Worm (Caenorhabditis elegans): ENCODE results near the gene ugt-29.

The ugt-29 gene

ce11 chrV:738770-739169 is 39.4 kb upstream of the ugt-29 start, which contains the start of gene srj-24:
srj-24 (minus strand) TSS chrV:738870.
- TF ChIP-seq dmd-4 (tag; optimal IDR thresholded peaks at IDR 0.05; ENCODE audit: borderline replicate concordance): no peak
- no peak for TF ChIP-seq elt-4 (tag; optimal IDR thresholded peaks at IDR 0.05)
- TF ChIP-seq ceh-14 (tag; optimal IDR thresholded peaks at IDR 0.05): no peak
- no peak for TF ChIP-seq ama-1 (optimal IDR thresholded peaks at IDR 0.05)
- TF ChIP-seq pax-1 (tag; optimal IDR thresholded peaks at IDR 0.05): no peak
- no peak for TF ChIP-seq Y22D7AL.16 (tag; optimal IDR thresholded peaks at IDR 0.05)
- TF ChIP-seq sdc-2 (tag; optimal IDR thresholded peaks at IDR 0.05): no peak
- no peak for TF ChIP-seq pqm-1 (tag; optimal IDR thresholded peaks at IDR 0.05)
- no peak for TF ChIP-seq F13H6.1 (tag; optimal IDR thresholded peaks at IDR 0.05)
- TF ChIP-seq K02D7.2 (tag; optimal IDR thresholded peaks at IDR 0.05): no peak
- no peak for TF ChIP-seq ceh-19 (GFP tag; optimal IDR thresholded peaks at IDR 0.05)
- TF ChIP-seq fkh-6 (tag; optimal IDR thresholded peaks at IDR 0.05): no peak
- no peak for TF ChIP-seq hlh-6 (tag; optimal IDR thresholded peaks at IDR 0.05)

- TF ChIP-seq hlh-6 (tag; optimal IDR thresholded peaks at IDR 0.05): no peak
- no peak for TF ChIP-seq ceh-2 (tag; optimal IDR thresholded peaks at IDR 0.05)
- TF ChIP-seq C38D4.7 (GFP tag; optimal IDR thresholded peaks at IDR 0.05): no peak
Observed at ce11 chrV:736171-736570, 36.8 kb upstream of the ugt-29 start, which contains the start of gene srj-25. srj-25 (minus strand) TSS chrV:736271.

DNA sequence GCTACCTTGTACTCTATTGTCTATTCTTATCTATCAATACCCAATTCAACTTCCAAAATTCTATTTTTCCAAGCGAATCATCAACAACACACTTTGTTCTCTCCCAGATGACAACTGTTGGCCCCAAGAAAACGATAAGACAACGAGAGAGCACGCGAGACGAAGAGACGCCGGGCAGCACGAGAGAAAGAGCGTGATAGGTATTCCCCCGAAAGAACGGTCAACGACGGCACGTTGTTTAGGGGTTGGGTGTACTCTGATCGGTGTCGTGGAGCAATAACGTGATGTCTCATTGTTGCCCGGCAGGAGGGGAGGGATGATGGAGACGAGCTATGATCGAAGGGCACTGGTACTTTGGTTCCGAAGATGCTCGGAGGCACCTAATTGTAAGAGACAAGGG is 31.9 kb upstream of the ugt-29 start:
- TF ChIP-seq mec-3 (tag; optimal IDR thresholded peaks at IDR 0.05; ENCODE audit: borderline replicate concordance): no peak
- TF ChIP-seq lim-6 (tag; optimal IDR thresholded peaks at IDR 0.05): no peak
- no peak for TF ChIP-seq hlh-13 (GFP tag; optimal IDR thresholded peaks at IDR 0.05)
- no peak for TF ChIP-seq C08G9.2 (tag; optimal IDR thresholded peaks at IDR 0.05)
- TF ChIP-seq eyg-1 (tag; optimal IDR thresholded peaks at IDR 0.05): no peak
- TF ChIP-seq pax-1 (tag; optimal IDR thresholded peaks at IDR 0.05): no peak
- no peak for TF ChIP-seq ceh-6 (GFP tag; optimal IDR thresholded peaks at IDR 0.05)
- no peak for TF ChIP-seq ceh-2 (tag; optimal IDR thresholded peaks at IDR 0.05)
- TF ChIP-seq gmeb-2 (tag; optimal IDR thresholded peaks at IDR 0.05): no peak
- no peak for TF ChIP-seq ceh-22 (tag; optimal IDR thresholded peaks at IDR 0.05)
- TF ChIP-seq elt-2 (tag; optimal IDR thresholded peaks at IDR 0.05): peak; percentile 80
- peak; percentile 22 for TF ChIP-seq ceh-34 (tag; optimal IDR thresholded peaks at IDR 0.05)
- no peak for TF ChIP-seq Y22D7AL.16 (tag; optimal IDR thresholded peaks at IDR 0.05)
- peak; percentile 91 for TF ChIP-seq hlh-30 (tag; optimal IDR thresholded peaks at IDR 0.05; ENCODE audit: insufficient read depth)
- no peak for TF ChIP-seq ztf-16 (tag; optimal IDR thresholded peaks at IDR 0.05)
- TF ChIP-seq ceh-18 (tag; optimal IDR thresholded peaks at IDR 0.05): peak; percentile 94
- TF ChIP-seq F13H6.1 (tag; optimal IDR thresholded peaks at IDR 0.05): peak; percentile 49
- TF ChIP-seq rnt-1 (tag; optimal IDR thresholded peaks at IDR 0.05): peak; percentile 88
- TF ChIP-seq unc-86 (tag; optimal IDR thresholded peaks at IDR 0.05): no peak
- no peak for TF ChIP-seq odd-2 (tag; optimal IDR thresholded peaks at IDR 0.05)
- no peak for TF ChIP-seq ceh-31 (tag; optimal IDR thresholded peaks at IDR 0.05)
- no peak for TF ChIP-seq hlh-8 (tag; optimal IDR thresholded peaks at IDR 0.05)
- TF ChIP-seq syd-9 (tag; optimal IDR thresholded peaks at IDR 0.05): peak; percentile 17
- TF ChIP-seq dve-1 (tag; optimal IDR thresholded peaks at IDR 0.05): peak; percentile 5
- TF ChIP-seq ceh-14 (tag; optimal IDR thresholded peaks at IDR 0.05): no peak
- TF ChIP-seq sox-4 (tag; optimal IDR thresholded peaks at IDR 0.05): no peak
- peak; percentile 78 for TF ChIP-seq nfya-1 (tag; optimal IDR thresholded peaks at IDR 0.05)
- TF ChIP-seq pag-3 (tag; optimal IDR thresholded peaks at IDR 0.05; ENCODE audit: borderline replicate concordance): no peak
- no peak for TF ChIP-seq madf-2 (tag; optimal IDR thresholded peaks at IDR 0.05)
- TF ChIP-seq ceh-9 (tag; optimal IDR thresholded peaks at IDR 0.05): no peak
- TF ChIP-seq tbx-2 (tag; optimal IDR thresholded peaks at IDR 0.05): peak; percentile 66
- no peak for TF ChIP-seq T23F11.4 (GFP tag; optimal IDR thresholded peaks at IDR 0.05)
- TF ChIP-seq fax-1 (tag; optimal IDR thresholded peaks at IDR 0.05): no peak
- no peak for TF ChIP-seq K02D7.2 (tag; optimal IDR thresholded peaks at IDR 0.05)
- peak; percentile 83 for TF ChIP-seq pqm-1 (tag; optimal IDR thresholded peaks at IDR 0.05)
- no peak for TF ChIP-seq fkh-6 (tag; optimal IDR thresholded peaks at IDR 0.05)
- peak; percentile 32 for TF ChIP-seq ets-4 (tag; optimal IDR thresholded peaks at IDR 0.05)
- TF ChIP-seq pat-9 (tag; optimal IDR thresholded peaks at IDR 0.05): no peak
- no peak for TF ChIP-seq hlh-6 (tag; optimal IDR thresholded peaks at IDR 0.05)
- TF ChIP-seq unc-55 (GFP tag; optimal IDR thresholded peaks at IDR 0.05): peak; percentile 95
